Worm (Caenorhabditis elegans): ENCODE data around the gene Y51A2D.8.
A peak's percentile ranks its signal among the peaks of the same experiment; 100 is the strongest.

Gene Y51A2D.8

DNA sequence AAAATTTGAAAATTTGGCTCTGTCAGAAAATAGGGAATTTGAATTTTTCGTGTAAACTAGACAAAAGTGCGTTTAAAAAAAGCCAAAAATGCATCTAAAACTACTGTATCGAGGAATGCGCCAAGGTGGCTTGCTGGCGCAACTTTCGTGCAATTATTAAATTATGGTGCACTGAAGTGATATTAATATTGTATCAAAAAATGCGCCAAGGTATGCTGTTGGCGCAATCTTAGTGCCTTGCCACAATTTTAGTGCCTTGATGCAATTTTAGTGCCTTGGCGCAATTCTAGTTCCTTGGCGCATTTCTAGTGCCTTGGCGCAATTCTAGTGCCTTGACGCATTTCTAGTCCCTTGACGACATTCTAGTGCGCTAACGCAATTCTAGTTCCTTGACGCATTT lies 21.4 kb upstream of the Y51A2D.8 start:
- no peak for TF ChIP-seq him-1 (tag; optimal IDR thresholded peaks at IDR 0.05)
- no peak for TF ChIP-seq W03F9.2 (tag; optimal IDR thresholded peaks at IDR 0.05)
- TF ChIP-seq dao-5 (tag; optimal IDR thresholded peaks at IDR 0.05) = no peak

DNA sequence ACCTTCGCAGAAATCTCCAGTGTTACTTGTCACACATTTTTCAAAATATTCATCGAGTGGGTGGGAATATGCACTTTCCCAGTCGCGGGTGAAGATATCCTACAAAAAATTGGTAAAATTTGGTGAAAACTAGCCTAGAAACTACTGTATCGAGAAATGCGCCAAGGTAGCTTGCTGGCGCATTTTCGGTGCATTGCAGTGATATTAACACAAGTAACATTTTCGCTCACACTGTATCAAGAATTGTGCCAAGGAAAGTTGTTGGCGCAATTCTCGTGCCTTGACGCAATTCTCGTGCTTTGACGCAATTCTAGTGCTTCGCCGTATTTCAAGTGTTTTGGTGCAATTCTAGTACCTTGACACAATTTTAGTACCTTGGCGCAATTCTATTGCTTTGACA lies 19.5 kb upstream of the Y51A2D.8 start:
- TF ChIP-seq W03F9.2 (tag; optimal IDR thresholded peaks at IDR 0.05) = no peak
- no peak for TF ChIP-seq him-1 (tag; optimal IDR thresholded peaks at IDR 0.05)
- no peak for TF ChIP-seq dao-5 (tag; optimal IDR thresholded peaks at IDR 0.05)

DNA sequence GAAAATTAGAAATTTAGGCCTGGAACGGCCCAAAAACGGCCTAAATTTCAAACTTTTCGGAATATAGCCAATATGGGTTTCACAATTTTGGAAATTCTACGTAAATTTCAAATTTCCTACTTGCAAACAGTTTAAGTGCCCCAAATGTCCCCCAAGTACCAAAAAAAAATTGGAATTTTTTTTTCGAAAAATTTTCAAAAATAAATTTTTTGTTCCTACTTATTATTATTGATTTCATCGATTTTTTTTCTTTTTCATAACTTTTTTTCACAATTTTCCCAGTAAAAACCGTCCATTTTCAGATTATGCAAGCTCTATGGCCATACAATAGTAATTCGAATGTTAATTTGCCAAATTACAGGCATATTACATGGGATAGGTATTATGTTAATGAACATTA lies 17.9 kb upstream of the Y51A2D.8 start, which contains the start of gene Y51A2D.21:
Gene Y51A2D.21 (plus strand): TSS at position 301 of the 400 bp plus-strand sequence.
- TF ChIP-seq him-1 (tag; optimal IDR thresholded peaks at IDR 0.05) (no peak), dao-5 (tag; optimal IDR thresholded peaks at IDR 0.05) (no peak)

DNA sequence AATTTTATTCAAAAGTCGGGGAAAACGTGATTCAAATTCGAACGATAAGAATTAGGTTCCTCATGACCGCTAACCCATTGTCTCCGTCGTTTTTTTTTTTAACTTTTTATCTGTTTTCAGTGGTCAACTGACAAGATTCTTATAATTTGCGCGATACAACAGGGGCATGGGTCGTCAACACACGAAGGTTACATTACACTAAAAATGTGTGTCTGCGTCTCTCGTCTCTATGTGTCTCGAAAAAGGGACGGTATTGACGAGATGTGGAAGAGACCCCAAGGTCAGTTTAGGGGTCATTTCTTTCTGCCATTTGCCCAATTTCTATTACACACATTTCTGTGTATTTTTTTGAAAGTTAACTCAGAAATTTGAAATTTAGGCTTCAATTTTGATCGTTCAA lies 15.8 kb upstream of the Y51A2D.8 start:
- TF ChIP-seq W03F9.2 (tag; optimal IDR thresholded peaks at IDR 0.05) (no peak), him-1 (tag; optimal IDR thresholded peaks at IDR 0.05) (no peak), dao-5 (tag; optimal IDR thresholded peaks at IDR 0.05) (no peak)

DNA sequence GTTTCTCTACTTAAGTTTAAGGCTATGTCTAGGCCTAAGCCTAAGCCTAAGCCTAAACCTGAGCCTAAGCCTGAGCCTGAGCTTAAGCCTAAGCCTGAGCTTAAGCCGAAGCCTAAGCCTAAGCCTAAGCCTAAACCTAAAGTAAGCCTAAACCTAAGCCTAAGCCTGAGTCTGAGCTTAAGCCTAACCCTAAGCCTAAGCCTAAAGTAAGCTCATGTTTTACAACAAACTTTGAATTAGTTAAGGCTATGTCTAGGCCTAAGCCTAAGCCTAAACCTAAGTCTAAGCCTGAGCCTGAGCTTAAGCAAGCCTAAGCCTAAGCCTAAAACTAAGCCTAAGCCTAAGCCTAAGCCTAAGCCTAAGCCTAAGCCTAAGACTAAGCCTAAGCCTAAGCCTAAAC lies 12.0 kb upstream of the Y51A2D.8 start:
- TF ChIP-seq dao-5 (tag; optimal IDR thresholded peaks at IDR 0.05) = no peak
- TF ChIP-seq W03F9.2 (tag; optimal IDR thresholded peaks at IDR 0.05) = no peak
- TF ChIP-seq him-1 (tag; optimal IDR thresholded peaks at IDR 0.05) = no peak

DNA sequence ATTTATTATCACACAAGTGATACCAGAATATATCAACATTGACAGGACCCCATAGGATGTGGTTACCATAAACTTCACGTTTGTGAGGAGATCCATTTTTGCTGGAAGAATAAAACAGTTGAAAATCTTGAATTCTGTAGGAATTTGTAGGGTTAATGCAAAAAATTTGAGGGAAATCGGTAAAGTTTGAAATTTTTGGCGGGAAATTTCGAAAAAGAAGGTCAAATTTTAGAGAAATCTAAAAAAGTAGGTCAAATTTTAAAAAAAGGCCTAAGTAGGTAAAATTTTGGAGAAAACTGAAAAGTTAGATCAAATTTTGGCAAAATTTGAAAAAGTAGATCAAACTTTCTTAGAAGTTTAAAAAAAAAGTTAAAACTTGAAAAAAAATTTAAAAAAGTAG lies 11.1 kb upstream of the Y51A2D.8 start, which contains the start of gene srg-34:
Gene srg-34 (minus strand): TSS at position 101 of the 400 bp plus-strand sequence.
- no peak for TF ChIP-seq W03F9.2 (tag; optimal IDR thresholded peaks at IDR 0.05)
- TF ChIP-seq dao-5 (tag; optimal IDR thresholded peaks at IDR 0.05) = no peak
- TF ChIP-seq him-1 (tag; optimal IDR thresholded peaks at IDR 0.05) = no peak

DNA sequence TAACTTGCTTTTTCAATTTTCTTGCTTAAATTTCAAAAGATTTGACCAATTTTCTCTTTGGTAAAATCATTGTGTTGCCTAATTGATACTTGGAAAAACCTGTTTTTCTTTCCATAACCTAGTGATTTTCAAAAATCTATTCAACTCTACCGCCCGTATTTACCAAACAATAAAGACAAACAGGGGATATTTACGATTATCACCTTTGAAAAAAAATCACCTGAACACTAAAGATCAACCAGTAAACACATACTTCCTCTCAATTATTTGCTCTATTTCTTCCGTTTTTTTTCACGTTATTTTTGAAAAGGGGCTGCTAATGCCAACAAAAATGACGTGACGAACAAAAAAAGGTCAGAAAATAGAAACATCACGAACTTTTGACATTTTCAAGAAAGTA lies 7.3 kb upstream of the Y51A2D.8 start:
- no peak for TF ChIP-seq him-1 (tag; optimal IDR thresholded peaks at IDR 0.05)
- TF ChIP-seq dao-5 (tag; optimal IDR thresholded peaks at IDR 0.05) = no peak
- no peak for TF ChIP-seq W03F9.2 (tag; optimal IDR thresholded peaks at IDR 0.05)

DNA sequence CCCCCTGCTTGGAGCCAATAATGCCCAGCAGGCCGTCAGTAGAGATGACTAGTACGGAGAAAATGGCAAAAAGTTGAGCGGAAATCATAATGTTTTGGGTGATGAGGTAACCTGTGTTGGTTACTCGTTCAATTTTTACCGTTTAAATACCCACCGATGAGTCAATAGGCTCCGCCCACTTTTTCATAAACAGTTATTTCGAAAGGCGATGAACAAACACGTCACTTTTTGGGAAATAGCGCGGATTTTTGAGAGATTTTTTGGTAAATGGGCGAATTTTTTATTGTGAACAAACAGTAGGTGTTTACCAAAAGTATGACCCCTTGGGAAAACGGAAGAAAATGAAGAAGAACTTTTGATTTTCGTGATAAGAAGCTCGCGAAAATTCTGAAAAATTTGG lies 6.5 kb upstream of the Y51A2D.8 start, which contains the start of gene ttr-26:
Gene ttr-26 (minus strand): TSS at position 101 of the 400 bp plus-strand sequence.
- TF ChIP-seq W03F9.2 (tag; optimal IDR thresholded peaks at IDR 0.05) (no peak), him-1 (tag; optimal IDR thresholded peaks at IDR 0.05) (no peak), dao-5 (tag; optimal IDR thresholded peaks at IDR 0.05) (no peak)

DNA sequence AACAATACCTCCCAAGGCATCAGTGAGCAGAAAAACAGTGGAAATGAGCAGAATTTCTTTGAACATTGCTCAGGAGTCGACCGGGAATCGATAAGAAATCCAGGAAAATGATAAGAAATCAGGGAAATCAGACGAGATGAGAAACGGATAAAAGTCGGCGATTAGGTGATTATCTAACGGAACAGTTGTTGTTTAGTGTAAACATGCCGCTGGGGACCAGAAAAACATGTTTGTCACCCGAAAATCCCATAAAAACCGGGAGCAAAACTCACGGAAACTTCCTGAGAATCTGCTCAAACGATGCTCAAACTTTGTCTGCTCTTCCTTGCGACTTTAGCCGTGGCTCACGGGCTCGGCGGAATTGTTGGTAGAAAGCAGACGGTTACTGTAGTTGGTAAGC lies 2.8 kb upstream of the Y51A2D.8 start, which contains the start of the genes ttr-24 and ttr-25:
Gene ttr-24 (minus strand): TSS at position 156 of the 400 bp plus-strand sequence.
Gene ttr-25 (plus strand): TSS at position 227 of the 400 bp plus-strand sequence.
- TF ChIP-seq him-1 (tag; optimal IDR thresholded peaks at IDR 0.05) (no peak), W03F9.2 (tag; optimal IDR thresholded peaks at IDR 0.05) (no peak), dao-5 (tag; optimal IDR thresholded peaks at IDR 0.05) (no peak)

DNA sequence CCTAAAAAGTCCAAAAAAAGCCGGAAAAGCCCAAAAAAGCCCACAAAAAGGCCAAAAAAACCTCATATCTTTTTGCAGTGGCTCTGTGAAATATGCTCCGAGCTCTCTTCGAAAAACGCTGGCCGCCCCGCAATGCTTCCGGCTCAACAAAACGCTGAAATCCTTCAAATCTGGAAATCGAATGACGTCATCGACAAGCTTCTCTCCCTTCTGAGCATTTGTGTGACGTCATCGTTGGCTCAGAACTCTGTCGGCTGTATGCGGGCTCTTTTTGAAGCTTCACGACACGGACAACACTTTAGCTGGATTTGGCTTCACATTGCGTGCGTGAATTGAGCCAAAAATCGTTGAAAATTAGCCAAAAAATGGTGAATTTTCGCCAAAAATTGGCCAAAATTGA lies 17.6 kb downstream of the Y51A2D.8 start:
- no peak for TF ChIP-seq W03F9.2 (tag; optimal IDR thresholded peaks at IDR 0.05)

DNA sequence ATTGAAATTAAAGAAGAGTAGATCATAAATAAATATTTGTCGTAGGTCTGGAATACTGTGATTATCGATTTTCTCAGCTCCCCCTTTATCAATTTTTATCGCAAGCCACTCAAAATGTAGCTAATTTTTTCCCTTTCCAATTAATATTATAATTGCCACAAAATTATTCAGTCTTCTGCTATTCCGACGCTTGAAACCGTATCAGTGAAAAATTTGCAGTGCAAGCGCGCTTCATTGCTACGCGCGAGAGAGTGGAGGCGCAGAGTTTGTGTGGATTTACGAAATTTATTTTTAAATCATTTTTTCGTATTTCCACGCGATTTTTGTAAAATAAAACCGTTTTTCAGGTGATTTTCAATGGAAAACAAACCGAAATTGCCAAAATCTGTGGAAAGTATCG lies 20.0 kb downstream of the Y51A2D.8 start, which contains the start of gene ints-5:
Gene ints-5 (plus strand): TSS at position 348 of the 400 bp plus-strand sequence.
- TF ChIP-seq dao-5 (tag; optimal IDR thresholded peaks at IDR 0.05) (no peak), W03F9.2 (tag; optimal IDR thresholded peaks at IDR 0.05) (peak; percentile 40), him-1 (tag; optimal IDR thresholded peaks at IDR 0.05) (no peak)

DNA sequence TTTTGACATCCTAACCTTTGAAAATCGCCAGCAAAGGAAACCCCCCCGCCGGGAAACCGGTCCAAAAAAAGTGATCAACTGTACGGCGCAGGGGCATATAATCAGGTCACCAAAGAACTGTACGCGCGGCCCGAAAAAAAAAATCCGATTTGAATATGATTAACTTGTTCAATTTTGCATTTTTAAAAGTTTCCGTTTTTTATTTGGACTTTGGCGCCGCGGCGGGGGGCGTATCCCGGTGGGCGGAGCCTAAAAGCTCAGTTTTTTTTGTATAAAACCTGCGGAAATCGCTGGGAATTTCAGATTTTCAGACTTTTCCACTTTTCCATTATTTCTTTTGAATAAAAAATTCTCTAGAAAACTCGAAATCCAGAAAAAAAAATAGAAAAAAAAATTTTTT lies 29.2 kb downstream of the Y51A2D.8 start, which contains the start of gene hmit-1.2:
Gene hmit-1.2 (plus strand): TSS at position 301 of the 400 bp plus-strand sequence.
- TF ChIP-seq dao-5 (tag; optimal IDR thresholded peaks at IDR 0.05) (no peak), him-1 (tag; optimal IDR thresholded peaks at IDR 0.05) (no peak), W03F9.2 (tag; optimal IDR thresholded peaks at IDR 0.05) (no peak)

DNA sequence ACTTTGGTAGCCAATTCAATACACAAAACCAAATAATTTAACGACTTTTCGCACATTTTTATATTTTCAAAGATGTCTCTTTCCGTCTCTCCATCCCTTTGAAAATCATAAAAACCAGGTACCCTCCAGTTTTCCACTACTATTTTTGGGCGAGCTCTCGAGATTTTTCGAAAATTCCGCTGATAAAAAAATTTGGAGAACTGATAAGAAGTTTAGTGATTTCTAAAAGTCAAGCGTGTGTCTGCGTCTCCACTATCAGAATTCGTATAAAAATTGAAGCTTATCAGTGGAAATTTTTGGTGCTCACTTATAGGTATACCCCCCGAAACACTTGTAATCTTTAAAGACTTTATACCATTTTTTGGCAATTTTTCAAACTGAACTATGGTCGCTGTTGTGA lies 37.2 kb downstream of the Y51A2D.8 start, which contains the start of gene hmit-1.1:
Gene hmit-1.1 (plus strand): TSS at position 294 of the 400 bp plus-strand sequence.
- no peak for TF ChIP-seq W03F9.2 (tag; optimal IDR thresholded peaks at IDR 0.05)
- no peak for TF ChIP-seq him-1 (tag; optimal IDR thresholded peaks at IDR 0.05)
- no peak for TF ChIP-seq dao-5 (tag; optimal IDR thresholded peaks at IDR 0.05)

DNA sequence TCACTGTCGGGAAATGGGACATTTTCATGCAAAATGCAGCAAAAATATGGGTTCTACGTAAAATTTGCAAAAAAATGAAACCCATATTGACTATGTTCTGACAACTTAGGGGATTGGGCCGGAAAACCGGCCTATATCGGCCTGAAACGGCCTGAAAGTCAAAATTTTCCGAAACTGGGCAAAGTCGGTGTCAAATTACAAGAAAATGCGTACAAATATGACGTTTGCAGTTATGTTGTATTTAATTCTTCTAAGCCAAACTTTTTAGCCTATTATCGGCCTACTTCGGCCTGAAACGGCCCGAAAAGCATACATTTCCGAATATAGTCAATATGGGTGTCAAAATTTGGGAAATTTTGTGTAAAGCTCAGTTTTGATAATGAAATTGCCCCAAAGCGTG lies 41.8 kb downstream of the Y51A2D.8 start:
- no peak for TF ChIP-seq dao-5 (tag; optimal IDR thresholded peaks at IDR 0.05)
- TF ChIP-seq him-1 (tag; optimal IDR thresholded peaks at IDR 0.05) = no peak
- TF ChIP-seq W03F9.2 (tag; optimal IDR thresholded peaks at IDR 0.05) = no peak

DNA sequence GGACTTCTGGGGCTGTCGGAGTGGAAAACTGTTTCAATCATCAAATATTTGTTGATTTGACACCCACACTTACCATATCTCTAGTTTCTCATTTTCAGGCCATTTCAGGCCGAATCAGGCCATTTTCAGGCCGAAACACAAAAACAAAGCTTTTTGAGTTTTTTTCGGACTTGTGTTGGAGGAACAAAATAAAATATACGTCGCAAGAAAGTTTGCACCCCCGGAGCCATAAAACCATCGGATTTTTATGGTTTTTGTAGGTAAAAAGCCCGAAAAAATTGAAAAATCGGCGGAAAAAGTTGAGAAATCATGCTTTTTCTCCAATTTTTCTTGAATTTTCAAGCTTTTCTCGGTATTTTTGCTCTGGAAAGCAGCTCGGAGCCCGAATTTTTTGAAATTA lies 45.1 kb downstream of the Y51A2D.8 start, which contains the start of gene Y51A2D.1:
Gene Y51A2D.1 (plus strand): TSS at position 301 of the 400 bp plus-strand sequence.
- no peak for TF ChIP-seq W03F9.2 (tag; optimal IDR thresholded peaks at IDR 0.05)
- no peak for TF ChIP-seq dao-5 (tag; optimal IDR thresholded peaks at IDR 0.05)
- no peak for TF ChIP-seq him-1 (tag; optimal IDR thresholded peaks at IDR 0.05)

All from whole organism, L4/young adult.